Fruit fly (Drosophila melanogaster) whole organism, adult: ENCODE results near the gene CG1105.

Source experiments
- Crg-1 ChIP-seq: fragments of 200-800 bp; sonication (Bioruptor generic); optimal IDR thresholded peaks from 2 replicates; lab custom pipeline; 2016; ENCODE audit warnings: missing biosample characterization, missing genetic modification characterization
- bab1 ChIP-seq: fragments of 200-800 bp; sonication (Bioruptor generic); optimal IDR thresholded peaks from 3 replicates; lab custom pipeline; 2019; ENCODE audit warnings: missing biosample characterization, mild to moderate bottlenecking, missing genetic modification characterization, moderate library complexity
- kay ChIP-seq: fragments of 200-800 bp; sonication (Bioruptor generic); peaks from one replicate; lab custom pipeline; 2016; ENCODE audit warnings: missing biosample characterization, missing genetic modification characterization, borderline replicate concordance
- toe ChIP-seq: fragments of 200-800 bp; sonication (Bioruptor generic); optimal IDR thresholded peaks from 2 replicates; lab custom pipeline; 2016; ENCODE audit warnings: missing biosample characterization, missing genetic modification characterization

DNA sequence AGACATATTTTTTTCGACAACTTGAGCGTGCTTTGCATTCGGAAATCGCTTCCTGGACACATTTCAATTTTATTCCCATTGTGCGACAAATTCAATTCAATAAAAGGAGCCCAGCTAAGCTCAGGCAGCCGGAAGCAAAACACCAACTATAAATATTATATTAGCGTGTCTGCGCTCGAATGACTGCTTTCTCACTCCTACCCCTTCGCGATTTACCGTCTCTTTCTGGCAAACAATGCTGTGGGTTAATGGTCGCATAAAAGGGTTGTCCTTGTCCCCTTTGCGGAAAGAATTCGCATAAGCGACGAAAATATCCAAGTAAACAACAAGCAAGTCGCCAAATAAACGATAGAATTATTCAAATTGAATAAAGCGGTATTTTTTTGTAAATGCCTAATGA is 37.4 kb upstream of the CG1105 start:
- TF ChIP-seq toe (GFP tag; lab: Kevin White, UChicago): no peak
- TF ChIP-seq kay (GFP tag; lab: Kevin White, UChicago): no peak
- TF ChIP-seq bab1 (GFP tag; lab: Kevin White, UChicago): no peak
- no peak for TF ChIP-seq Crg-1
